Worm (Caenorhabditis elegans) whole organism, L4/young adult: ENCODE results near the gene snb-6.

Experiments
- W03F9.2 ChIP-seq: fragments of 150-350 bp; optimal IDR thresholded peaks from 2 replicates; lab custom pipeline; 2014; ENCODE audit warnings: missing biosample characterization, missing genetic modification characterization
- dao-5 ChIP-seq: sonication (generic microtip); optimal IDR thresholded peaks from 2 replicates; lab custom pipeline; 2016; ENCODE audit warnings: missing genotype, missing genetic modification characterization, moderate library complexity, missing compliant biosample characterization

DNA sequence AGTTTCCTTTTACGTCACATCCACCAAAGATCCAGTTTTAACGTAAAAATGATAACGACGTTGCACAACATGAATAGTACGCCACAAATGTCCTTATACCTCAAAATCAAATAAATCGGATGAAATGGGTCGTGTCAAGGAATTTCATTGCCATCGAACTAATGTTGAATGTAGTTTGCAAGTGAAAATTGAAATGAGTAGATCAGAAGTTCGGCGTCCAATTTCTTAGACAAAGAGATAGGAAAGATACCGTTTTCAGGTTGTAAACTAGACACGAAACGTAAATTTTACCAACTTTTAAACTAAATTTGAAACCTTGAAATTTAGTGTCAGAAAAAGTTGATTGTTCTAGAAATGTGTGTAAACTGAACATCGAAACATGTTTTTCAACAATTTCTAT lies 4.6 kb downstream of the snb-6 start:
- TF ChIP-seq W03F9.2 (tag; lab: Kevin White, UChicago) = no peak
- TF ChIP-seq dao-5 = no peak
